Fruit fly (Drosophila melanogaster): ENCODE data around the gene CG33645.

CG33645 gene

dm6 chr2L:13513033-13513330 is 19.6 kb upstream of the CG33645 start (continued):
- no peak for TF ChIP-seq CG6272 (GFP tag; IDR thresholded peaks at IDR 0.05)
- TF ChIP-seq Ets97D (GFP tag; optimal IDR thresholded peaks at IDR 0.05): no peak

- TF ChIP-seq CG4282 (GFP tag; optimal IDR thresholded peaks at IDR 0.05): peak; percentile 77
- peak; percentile 39; the same call in 2 of the 3 replicates for TF ChIP-seq CG34224 (GFP tag; IDR thresholded peaks at IDR 0.05; ENCODE audit: partially characterized antibody)
- TF ChIP-seq Lim3 (GFP tag; IDR thresholded peaks at IDR 0.05): no peak
- no peak for TF ChIP-seq ac (GFP tag; optimal IDR thresholded peaks at IDR 0.05)
- peak; percentile 14 for TF ChIP-seq CG8281 (tag; optimal IDR thresholded peaks at IDR 0.05)
- TF ChIP-seq CG13123 (GFP tag; optimal IDR thresholded peaks at IDR 0.05): peak; percentile 14
- peak; percentile 74 for TF ChIP-seq HHEX (GFP tag; optimal IDR thresholded peaks at IDR 0.05)
- TF ChIP-seq caup (GFP tag; optimal IDR thresholded peaks at IDR 0.05; ENCODE audit: severe bottlenecking): peak; percentile 30
- TF ChIP-seq cad (GFP tag; optimal IDR thresholded peaks at IDR 0.05): no peak
- TF ChIP-seq CG3838 (GFP tag; optimal IDR thresholded peaks at IDR 0.05): no peak
- TF ChIP-seq CG10366 (GFP tag; IDR thresholded peaks at IDR 0.05): peak; percentile 66
- TF ChIP-seq Ets65A (GFP tag): peak; percentile 96
- TF ChIP-seq klu (GFP tag; IDR thresholded peaks at IDR 0.05): 0 out of 2 replicates have a peak, but pooled peaks have one; percentile 7
- peak; percentile 76 for TF ChIP-seq CG6689 (GFP tag; IDR thresholded peaks at IDR 0.05)
- TF ChIP-seq pb (GFP tag; optimal IDR thresholded peaks at IDR 0.05): peak; percentile 11
- TF ChIP-seq YL-1 (GFP tag; optimal IDR thresholded peaks at IDR 0.05): no peak
- peak; percentile 39 for TF ChIP-seq fd3F (GFP tag; optimal IDR thresholded peaks at IDR 0.05)
- TF ChIP-seq Nf-YA (GFP tag; IDR thresholded peaks at IDR 0.05): no peak
- TF ChIP-seq corto (GFP tag; optimal IDR thresholded peaks at IDR 0.05): no peak
- 0 out of 2 replicates have a peak, but pooled peaks have one; percentile 38 for TF ChIP-seq Awh (GFP tag; IDR thresholded peaks at IDR 0.05)
- no peak for TF ChIP-seq unc-4 (GFP tag; IDR thresholded peaks at IDR 0.05; ENCODE audit: partially characterized antibody)
- TF ChIP-seq HLHmδ (GFP tag; optimal IDR thresholded peaks at IDR 0.05): peak; percentile 86
- TF ChIP-seq CG4730 (GFP tag; IDR thresholded peaks at IDR 0.05): no peak
- peak; percentile 35 for TF ChIP-seq mirr (GFP tag; optimal IDR thresholded peaks at IDR 0.05)
- TF ChIP-seq ems (GFP tag; optimal IDR thresholded peaks at IDR 0.05): peak; percentile 69
- TF ChIP-seq HLH4C (GFP tag; IDR thresholded peaks at IDR 0.05; ENCODE audit: partially characterized antibody): 0 out of 3 replicates have a peak, but pooled peaks have one; percentile 44
- TF ChIP-seq Abd-B (GFP tag; optimal IDR thresholded peaks at IDR 0.05): peak; percentile 13
- TF ChIP-seq pita (GFP tag; optimal IDR thresholded peaks at IDR 0.05): no peak
- TF ChIP-seq CG18262 (tag; optimal IDR thresholded peaks at IDR 0.05): peak; percentile 60
- peak; percentile 49 for TF ChIP-seq CG4820 (GFP tag; optimal IDR thresholded peaks at IDR 0.05)
- 0 out of 3 replicates have a peak, but pooled peaks have one; percentile 19 for TF ChIP-seq Doc3 (GFP tag; IDR thresholded peaks at IDR 0.05; ENCODE audit: partially characterized antibody)
- peak; percentile 16 for TF ChIP-seq Usf (GFP tag; optimal IDR thresholded peaks at IDR 0.05)
- peak; percentile 51 for TF ChIP-seq CG17186 (GFP tag; optimal IDR thresholded peaks at IDR 0.05)
- TF ChIP-seq CG1233 (GFP tag; optimal IDR thresholded peaks at IDR 0.05): peak; percentile 62
- TF ChIP-seq CG2120 (GFP tag; optimal IDR thresholded peaks at IDR 0.05): peak; percentile 78
- TF ChIP-seq maf-S (GFP tag; optimal IDR thresholded peaks at IDR 0.05): peak; percentile 42
- peak; percentile 72 for TF ChIP-seq dysf (GFP tag; IDR thresholded peaks at IDR 0.05)
- peak; percentile 19 for TF ChIP-seq crc (GFP tag; optimal IDR thresholded peaks at IDR 0.05)
- no peak for TF ChIP-seq gt (GFP tag; IDR thresholded peaks at IDR 0.05)
- peak; percentile 68 for TF ChIP-seq nom (GFP tag; optimal IDR thresholded peaks at IDR 0.05)
- peak; percentile 59 for TF ChIP-seq CG7372 (GFP tag; IDR thresholded peaks at IDR 0.05)
- peak; percentile 56 for TF ChIP-seq Asciz (GFP tag; optimal IDR thresholded peaks at IDR 0.05)
- TF ChIP-seq ro (GFP tag; IDR thresholded peaks at IDR 0.05): peak; percentile 45
- TF ChIP-seq Vsx1 (GFP tag; optimal IDR thresholded peaks at IDR 0.05): no peak
- peak; percentile 34 for TF ChIP-seq CG6765 (GFP tag; optimal IDR thresholded peaks at IDR 0.05)
These were observed 19.0 kb upstream of the CG33645 start for dm6 chr2L:13513331-13514261.
